Worm (Caenorhabditis elegans) whole organism, mixed stage, embryonic: ENCODE results near the gene Y51H7C.8.

Experiments
- elt-1 ChIP-seq: sonication (generic microtip); optimal IDR thresholded peaks from 2 replicates; lab custom pipeline; 2017; ENCODE audit warnings: missing genetic modification characterization, mild to moderate bottlenecking, missing compliant biosample characterization, antibody characterized with exemption, moderate library complexity, borderline replicate concordance; ENCODE audit not compliant: insufficient read depth
- elt-3 ChIP-seq: fragments of 150-350 bp; optimal IDR thresholded peaks from 2 replicates; lab custom pipeline; 2014; ENCODE audit warnings: missing biosample characterization, missing genetic modification characterization
- mep-1 ChIP-seq: fragments of 150-350 bp; optimal IDR thresholded peaks from 2 replicates; lab custom pipeline; 2017; ENCODE audit warnings: missing biosample characterization, missing genetic modification reagents, missing genetic modification characterization, inconsistent platforms

ce11 chrII:1403056-1403455, 1.5 kb downstream of the Y51H7C.8 start, which contains the start of the genes Y51H7C.41 and cogc-4:
- TF ChIP-seq mep-1 (tag; lab: Kevin White, UChicago) (no peak), elt-3 (tag; lab: Kevin White, UChicago) (no peak), elt-1 (tag; lab: Kevin White, UChicago) (no peak)
